Worm (Caenorhabditis elegans) whole organism, midembryonic: ENCODE measurements around the gene Y45F10C.1.

ENCODE experiments used
- T22C8.4 ChIP-seq: fragments of 200-800 bp; sonication (Bioruptor generic); IDR thresholded peaks from 2 replicates; pipeline ENCODE4 v1.3.6; 2022; ENCODE audit warnings: missing genetic modification characterization, missing compliant biosample characterization
- cog-1 ChIP-seq: sonication (generic microtip); optimal IDR thresholded peaks from 2 replicates; lab custom pipeline; 2016; ENCODE audit warnings: missing genetic modification characterization, missing compliant biosample characterization
- flt-1 ChIP-seq: fragments of 200-800 bp; sonication (Bioruptor generic); IDR thresholded peaks from 2 replicates; pipeline ENCODE4 v1.3.6; 2022; ENCODE audit warnings: missing genetic modification characterization, missing compliant biosample characterization
- klf-2 ChIP-seq: fragments of 200-800 bp; sonication (Bioruptor generic); conservative IDR thresholded peaks from 2 replicates; pipeline ENCODE4 v1.3.6; 2022; ENCODE audit warnings: missing genetic modification reagents, missing genetic modification characterization, missing compliant biosample characterization
- med-1 ChIP-seq: sonication (generic microtip); optimal IDR thresholded peaks from 2 replicates; lab custom pipeline; 2017; ENCODE audit warnings: missing genetic modification characterization, mild to moderate bottlenecking, missing compliant biosample characterization, antibody characterized with exemption, missing genetic modification reagents; ENCODE audit not compliant: insufficient read depth
- ref-1 ChIP-seq: fragments of 200-800 bp; sonication (Bioruptor generic); conservative IDR thresholded peaks from 2 replicates; pipeline ENCODE4 v1.3.6; 2022; ENCODE audit warnings: missing genetic modification reagents, missing genetic modification characterization, missing compliant biosample characterization
- tab-1 ChIP-seq: fragments of 200-800 bp; sonication (Bioruptor generic); IDR thresholded peaks from 2 replicates; pipeline ENCODE4 v1.3.6; 2022; ENCODE audit warnings: missing genetic modification characterization, missing compliant biosample characterization
- ztf-23 ChIP-seq: fragments of 200-800 bp; sonication (Bioruptor generic); IDR thresholded peaks from 2 replicates; pipeline ENCODE4 v1.3.6; 2022; ENCODE audit warnings: missing genetic modification reagents, missing genetic modification characterization, missing compliant biosample characterization
- ztf-29 ChIP-seq: fragments of 200-800 bp; sonication (Bioruptor generic); IDR thresholded peaks from 2 replicates; pipeline ENCODE4 v1.3.6; 2022; ENCODE audit warnings: missing genetic modification reagents, missing genetic modification characterization, missing compliant biosample characterization

DNA sequence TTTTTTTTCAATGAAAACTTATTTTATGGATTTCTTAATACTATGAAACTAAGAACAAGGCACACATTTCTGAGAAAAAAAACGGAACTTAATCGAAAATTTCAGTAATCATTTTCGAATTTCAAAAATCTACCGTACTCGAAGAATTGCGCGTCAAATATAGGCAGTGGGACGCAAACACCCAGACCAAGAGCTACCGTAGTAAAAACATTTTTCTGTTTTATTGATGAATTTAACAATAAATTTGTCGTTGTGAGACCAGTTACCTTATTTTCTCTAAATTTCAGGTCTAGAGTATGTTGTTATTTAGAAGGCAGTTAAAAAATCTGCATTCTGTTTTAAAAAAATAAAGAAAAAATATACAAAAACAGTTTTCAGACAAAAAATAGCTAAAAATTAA, 28.3 kb upstream of the Y45F10C.1 start:
- no peak for TF ChIP-seq tab-1 (GFP tag; lab: Robert Waterston, UW)
- no peak for TF ChIP-seq T22C8.4 (GFP tag; lab: Robert Waterston, UW)
- no peak for TF ChIP-seq cog-1
- TF ChIP-seq flt-1, result no peak
- no peak for TF ChIP-seq med-1 (GFP tag; lab: Kevin White, UChicago)
- TF ChIP-seq ref-1, result no peak
- no peak for TF ChIP-seq ztf-23 (GFP tag; lab: Robert Waterston, UW)
- no peak for TF ChIP-seq klf-2 (GFP tag; lab: Robert Waterston, UW)
- TF ChIP-seq ztf-29 (GFP tag; lab: Robert Waterston, UW), result no peak
